Fruit fly (Drosophila melanogaster): Measurements from ENCODE around the gene CG7218.

CG7218 gene

dm6 chr3R:18164052-18164722 is at the start of gene CG7218, which contains the start of gene Cbp20:
TSS of gene CG7218 (minus strand) at chr3R:18164397.
TSS of gene Cbp20 (plus strand) at chr3R:18164661.
- TF ChIP-seq Sin3A (optimal IDR thresholded peaks at IDR 0.05) (no peak), insv (optimal IDR thresholded peaks at IDR 0.05) (no peak), Myc (optimal IDR thresholded peaks at IDR 0.05) (no peak), ttk (optimal IDR thresholded peaks at IDR 0.05) (no peak), h (optimal IDR thresholded peaks at IDR 0.05) (no peak), psq (optimal IDR thresholded peaks at IDR 0.05) (no peak)

DNA sequence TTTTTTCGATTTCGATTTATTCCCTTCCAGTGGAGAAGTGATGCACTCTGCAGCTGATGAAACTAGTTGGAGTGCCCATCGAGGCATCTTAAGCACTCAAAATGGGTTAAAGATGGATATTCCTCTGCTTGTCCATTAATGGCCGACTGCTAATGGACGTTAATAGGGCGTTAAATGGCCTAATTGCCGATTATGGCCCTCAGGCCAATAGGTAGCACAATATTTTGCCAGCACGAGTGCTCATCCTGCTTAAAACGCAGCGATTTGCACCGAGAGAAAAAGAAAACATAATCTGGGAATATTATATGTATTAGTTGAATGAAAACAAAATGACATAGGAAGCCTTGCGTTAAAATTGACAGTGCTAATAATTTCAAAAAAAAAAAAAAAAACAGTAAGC is 44.3 kb upstream of the CG7218 start, which contains the start of gene CG44158:
Gene CG44158, plus strand, starts transcription at position 301 of the 400 bp plus-strand sequence.
- no peak for TF ChIP-seq Sin3A (optimal IDR thresholded peaks at IDR 0.05)
- TF ChIP-seq psq (optimal IDR thresholded peaks at IDR 0.05), result no peak
- TF ChIP-seq Myc (optimal IDR thresholded peaks at IDR 0.05), result no peak
- TF ChIP-seq ttk (optimal IDR thresholded peaks at IDR 0.05), result no peak
- TF ChIP-seq insv (optimal IDR thresholded peaks at IDR 0.05), result no peak
- TF ChIP-seq h (optimal IDR thresholded peaks at IDR 0.05), result no peak

DNA sequence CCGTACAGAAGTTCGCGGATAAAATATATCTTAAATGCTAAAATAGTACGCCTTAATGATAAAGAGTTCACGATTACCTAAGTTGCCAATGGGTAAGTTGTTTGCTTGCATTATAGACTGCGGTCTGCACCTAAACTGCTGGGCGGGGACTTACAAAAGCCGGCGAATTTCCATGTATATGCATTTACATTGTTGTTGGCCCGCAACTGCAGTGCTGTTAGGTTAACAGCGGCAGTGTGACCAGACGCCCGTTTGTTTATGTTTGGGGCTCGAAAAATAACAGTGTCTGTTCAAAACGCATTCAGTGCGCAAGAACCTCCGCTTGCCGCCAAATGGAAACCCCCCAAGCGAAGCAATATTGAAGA is 35.7 kb upstream of the CG7218 start:
- no peak for TF ChIP-seq ttk (optimal IDR thresholded peaks at IDR 0.05)
- no peak for TF ChIP-seq h (optimal IDR thresholded peaks at IDR 0.05)
- TF ChIP-seq insv (optimal IDR thresholded peaks at IDR 0.05), result no peak
- no peak for TF ChIP-seq psq (optimal IDR thresholded peaks at IDR 0.05)
- no peak for TF ChIP-seq Myc (optimal IDR thresholded peaks at IDR 0.05)
- no peak for TF ChIP-seq Sin3A (optimal IDR thresholded peaks at IDR 0.05)

dm6 chr3R:18199177-18199884 is 35.1 kb upstream of the CG7218 start, which contains the start of the genes Ssdp and CG7985:
TSS of gene Ssdp (minus strand) at chr3R:18199595.
TSS of gene CG7985 (plus strand) at chr3R:18199857.
- TF ChIP-seq ttk (optimal IDR thresholded peaks at IDR 0.05), result no peak
- TF ChIP-seq insv (optimal IDR thresholded peaks at IDR 0.05), result no peak
- no peak for TF ChIP-seq Myc (optimal IDR thresholded peaks at IDR 0.05)
- TF ChIP-seq Sin3A (optimal IDR thresholded peaks at IDR 0.05), result no peak
- no peak for TF ChIP-seq psq (optimal IDR thresholded peaks at IDR 0.05)
- TF ChIP-seq h (optimal IDR thresholded peaks at IDR 0.05), result no peak

- TF ChIP-seq Myc (optimal IDR thresholded peaks at IDR 0.05) (no peak), ttk (optimal IDR thresholded peaks at IDR 0.05) (no peak), insv (optimal IDR thresholded peaks at IDR 0.05) (no peak)
These were observed 34.4 kb upstream of the CG7218 start for dm6 chr3R:18198518-18199118.

dm6 chr3R:18197802-18198148 is 33.6 kb upstream of the CG7218 start:
- TF ChIP-seq insv (optimal IDR thresholded peaks at IDR 0.05) (no peak), h (optimal IDR thresholded peaks at IDR 0.05) (no peak), ttk (optimal IDR thresholded peaks at IDR 0.05) (no peak), psq (optimal IDR thresholded peaks at IDR 0.05) (no peak), Sin3A (optimal IDR thresholded peaks at IDR 0.05) (no peak), Myc (optimal IDR thresholded peaks at IDR 0.05) (no peak)

DNA sequence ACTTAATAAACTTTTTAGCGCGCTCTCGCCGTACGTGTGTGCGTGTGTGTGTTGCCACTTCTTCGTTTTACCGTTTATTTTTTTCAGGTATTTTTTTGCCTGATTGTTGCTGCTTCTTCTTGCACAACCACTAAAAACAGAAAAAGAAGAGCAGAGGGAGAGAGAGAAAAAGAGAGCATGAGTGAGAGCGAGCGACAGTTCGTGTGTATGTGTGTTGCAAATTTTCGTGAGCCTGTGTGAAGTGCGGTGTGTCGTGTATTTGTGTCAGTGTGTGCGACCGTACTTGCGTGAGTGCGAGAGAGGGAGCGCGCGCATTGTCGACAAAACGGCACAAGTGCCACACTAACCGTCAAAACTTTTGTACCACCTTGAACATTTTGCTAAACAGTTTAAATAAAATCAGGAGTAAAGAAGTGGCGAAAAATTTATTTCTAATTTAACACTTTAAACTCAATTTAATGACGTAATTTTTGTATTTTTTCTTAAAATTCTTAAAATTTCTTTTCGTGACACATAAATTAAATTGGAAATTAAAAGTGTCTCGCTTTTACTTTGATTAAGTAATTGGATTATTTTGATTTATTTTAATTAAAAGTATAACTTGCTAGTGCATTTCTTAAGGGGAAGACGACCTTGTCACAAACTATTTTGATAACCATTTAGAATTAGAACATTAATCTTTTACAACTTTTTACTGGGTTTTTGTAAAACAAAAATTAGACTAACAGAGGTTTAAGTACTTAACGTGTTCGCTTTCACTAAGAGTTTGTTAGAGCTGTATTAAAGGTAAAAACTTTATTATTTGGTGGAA is 33.0 kb upstream of the CG7218 start:
- TF ChIP-seq h (optimal IDR thresholded peaks at IDR 0.05) (no peak), Sin3A (optimal IDR thresholded peaks at IDR 0.05) (no peak), psq (optimal IDR thresholded peaks at IDR 0.05) (no peak), ttk (optimal IDR thresholded peaks at IDR 0.05) (no peak), Myc (optimal IDR thresholded peaks at IDR 0.05) (no peak), insv (optimal IDR thresholded peaks at IDR 0.05) (no peak)

DNA sequence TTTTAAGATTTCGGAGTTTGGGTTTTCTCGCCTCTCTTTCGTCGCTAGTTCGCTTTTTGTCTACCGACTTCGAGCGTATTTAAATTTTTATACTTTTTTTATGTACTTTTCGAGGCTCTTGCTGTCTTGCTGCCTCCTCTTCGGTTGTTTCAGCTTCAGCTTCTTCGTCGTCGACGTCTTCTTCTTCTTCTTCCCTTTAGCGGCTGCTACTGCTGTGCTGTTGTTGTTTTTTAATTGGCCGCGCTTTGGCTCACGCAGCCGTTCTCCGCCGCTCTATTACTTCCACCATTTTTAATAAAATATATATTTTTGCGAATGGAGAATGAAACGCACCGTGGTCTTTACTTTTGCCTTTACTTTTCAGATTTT is 32.4 kb upstream of the CG7218 start:
- no peak for TF ChIP-seq ttk (optimal IDR thresholded peaks at IDR 0.05)
- no peak for TF ChIP-seq insv (optimal IDR thresholded peaks at IDR 0.05)
- no peak for TF ChIP-seq psq (optimal IDR thresholded peaks at IDR 0.05)
- no peak for TF ChIP-seq h (optimal IDR thresholded peaks at IDR 0.05)
- TF ChIP-seq Myc (optimal IDR thresholded peaks at IDR 0.05), result no peak
- TF ChIP-seq Sin3A (optimal IDR thresholded peaks at IDR 0.05), result no peak

DNA sequence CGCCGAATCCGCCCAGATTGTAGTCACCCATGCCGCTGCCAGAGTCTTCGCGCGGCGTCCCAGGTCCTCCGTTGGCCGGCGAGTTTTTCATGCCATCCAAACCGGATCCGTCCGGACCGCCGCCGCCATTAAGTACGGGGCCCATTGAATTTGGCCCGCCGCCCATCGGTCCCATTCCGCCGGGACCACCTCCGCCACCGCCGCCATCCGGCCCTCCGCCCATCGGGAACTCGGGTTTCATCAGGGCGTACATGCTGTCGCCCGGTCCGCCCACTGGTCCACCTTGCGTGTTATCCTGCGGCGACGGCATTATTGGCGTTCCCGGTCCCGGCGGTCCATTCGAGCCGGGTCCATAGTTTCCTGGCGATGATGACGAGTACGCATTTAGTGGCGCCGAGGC is 31.1 kb upstream of the CG7218 start:
- no peak for TF ChIP-seq Myc (optimal IDR thresholded peaks at IDR 0.05)
- no peak for TF ChIP-seq h (optimal IDR thresholded peaks at IDR 0.05)
- no peak for TF ChIP-seq psq (optimal IDR thresholded peaks at IDR 0.05)
- TF ChIP-seq insv (optimal IDR thresholded peaks at IDR 0.05), result no peak
- no peak for TF ChIP-seq Sin3A (optimal IDR thresholded peaks at IDR 0.05)
- TF ChIP-seq ttk (optimal IDR thresholded peaks at IDR 0.05), result no peak

DNA sequence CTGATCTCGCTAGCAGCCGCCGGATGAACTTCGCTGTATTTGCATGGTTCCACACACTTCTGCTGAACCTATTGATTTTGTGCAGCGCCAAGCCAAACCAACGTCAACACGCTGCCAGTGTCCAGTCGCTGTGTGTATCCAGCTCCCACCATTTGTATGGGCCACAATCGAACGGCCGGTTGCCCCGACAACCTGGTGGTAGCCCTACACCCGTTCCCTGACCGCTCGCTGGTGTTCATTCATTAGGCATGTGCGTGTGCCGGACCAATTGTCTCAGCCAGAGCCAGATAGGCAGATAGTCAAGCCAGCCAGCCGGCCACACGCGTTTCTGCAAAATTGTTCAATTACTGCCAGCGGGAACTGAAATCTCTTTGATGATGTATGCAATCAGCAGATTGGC is 27.7 kb upstream of the CG7218 start, which contains the start of gene CG14313:
Gene CG14313, minus strand, starts transcription at position 101 of the 400 bp plus-strand sequence.
- no peak for TF ChIP-seq Myc (optimal IDR thresholded peaks at IDR 0.05)
- TF ChIP-seq ttk (optimal IDR thresholded peaks at IDR 0.05), result no peak
- no peak for TF ChIP-seq insv (optimal IDR thresholded peaks at IDR 0.05)
- no peak for TF ChIP-seq psq (optimal IDR thresholded peaks at IDR 0.05)
- no peak for TF ChIP-seq h (optimal IDR thresholded peaks at IDR 0.05)
- no peak for TF ChIP-seq Sin3A (optimal IDR thresholded peaks at IDR 0.05)

DNA sequence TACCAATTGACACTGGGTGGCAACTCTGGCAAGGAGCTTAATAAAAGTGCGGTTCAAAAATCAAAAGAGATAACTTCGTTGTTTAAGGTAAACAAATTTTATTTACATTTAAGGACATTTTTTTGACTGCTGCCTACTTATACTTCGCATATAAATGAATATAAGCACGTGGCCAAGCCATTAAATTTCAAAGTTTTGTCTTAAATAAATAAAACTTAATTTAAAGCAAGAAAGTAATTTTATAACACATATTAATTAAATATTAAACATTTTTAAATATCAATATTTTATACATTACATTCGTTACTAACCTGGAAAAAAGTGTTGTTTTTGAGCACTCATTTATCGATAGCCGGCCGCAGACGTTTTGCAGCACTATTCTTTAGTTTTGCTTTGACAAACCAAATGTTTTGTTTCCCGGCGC is 24.5 kb upstream of the CG7218 start, which contains the start of the genes CG12321 and MED17:
Gene CG12321, minus strand, starts transcription at position 6 of the 424 bp plus-strand sequence.
Gene MED17, plus strand, starts transcription at position 371 of the 424 bp plus-strand sequence.
- no peak for TF ChIP-seq psq (optimal IDR thresholded peaks at IDR 0.05)
- no peak for TF ChIP-seq Myc (optimal IDR thresholded peaks at IDR 0.05)
- no peak for TF ChIP-seq insv (optimal IDR thresholded peaks at IDR 0.05)
- no peak for TF ChIP-seq h (optimal IDR thresholded peaks at IDR 0.05)
- TF ChIP-seq Sin3A (optimal IDR thresholded peaks at IDR 0.05), result no peak
- no peak for TF ChIP-seq ttk (optimal IDR thresholded peaks at IDR 0.05)

Measured in Kc167 (cell line).